Worm (Caenorhabditis elegans) whole organism, young adult: ENCODE results near the gene Y51H7C.1.
"Not testable (repeated sequence)": the region's sequence is repeated elsewhere in the genome, so short reads cannot be mapped to it uniquely, and the experiment has no call there.

Experiments used
- D2030.7 ChIP-seq: fragments of 200-800 bp; sonication (Bioruptor generic); IDR thresholded peaks from 2 replicates; pipeline ENCODE4 v1.3.6; 2022; ENCODE audit warnings: missing genetic modification reagents, missing genetic modification characterization, missing compliant biosample characterization
- F33H1.4 ChIP-seq: fragments of 200-800 bp; sonication (Bioruptor generic); IDR thresholded peaks from 2 replicates; pipeline ENCODE4 v1.3.6; 2022; ENCODE audit warnings: missing genetic modification reagents, missing genetic modification characterization, missing compliant biosample characterization
- F37B4.10 ChIP-seq: fragments of 200-800 bp; sonication (Bioruptor generic); IDR thresholded peaks from 2 replicates; pipeline ENCODE4 v1.3.6; 2022; ENCODE audit warnings: missing genetic modification characterization, missing compliant biosample characterization
- F39B2.1 ChIP-seq: fragments of 200-800 bp; sonication (Bioruptor generic); IDR thresholded peaks from 2 replicates; pipeline ENCODE4 v1.3.6; 2022; ENCODE audit warnings: missing genetic modification reagents, missing genetic modification characterization, missing compliant biosample characterization
- F55B11.4 ChIP-seq: sonication (generic microtip); optimal IDR thresholded peaks from 2 replicates; lab custom pipeline; 2016; ENCODE audit warnings: missing compliant biosample characterization, missing genetic modification characterization, borderline replicate concordance; ENCODE audit not compliant: insufficient read depth
- K11D2.4 ChIP-seq: fragments of 200-800 bp; sonication (Bioruptor generic); IDR thresholded peaks from 2 replicates; pipeline ENCODE4 v1.3.6; 2022; ENCODE audit warnings: missing genetic modification reagents, missing genetic modification characterization, missing compliant biosample characterization
- Y53F4B.3 ChIP-seq: fragments of 200-800 bp; sonication (Bioruptor generic); IDR thresholded peaks from 2 replicates; pipeline ENCODE4 v1.3.6; 2022; ENCODE audit warnings: missing genetic modification reagents, missing genetic modification characterization, missing compliant biosample characterization
- Y56A3A.18 ChIP-seq: fragments of 200-800 bp; sonication (Bioruptor generic); IDR thresholded peaks from 2 replicates; pipeline ENCODE4 v1.3.6; 2022; ENCODE audit warnings: missing genetic modification reagents, missing genetic modification characterization, missing compliant biosample characterization
- Y67H2A.10 ChIP-seq: fragments of 200-800 bp; sonication (Bioruptor generic); conservative IDR thresholded peaks from 2 replicates; pipeline ENCODE4 v1.3.6; 2022; ENCODE audit warnings: missing genetic modification reagents, missing genetic modification characterization, missing compliant biosample characterization
- aptf-2 ChIP-seq: fragments of 200-800 bp; sonication (Bioruptor generic); conservative IDR thresholded peaks from 2 replicates; pipeline ENCODE4 v1.3.6; 2022; ENCODE audit warnings: missing genetic modification reagents, missing genetic modification characterization, missing compliant biosample characterization
- atf-7 ChIP-seq: sonication (generic microtip); optimal IDR thresholded peaks from 2 replicates; lab custom pipeline; 2017; ENCODE audit warnings: mild to moderate bottlenecking, missing genetic modification characterization, missing compliant biosample characterization
- attf-6 ChIP-seq: fragments of 200-800 bp; sonication (Bioruptor generic); IDR thresholded peaks from 2 replicates; pipeline ENCODE4 v1.3.6; 2022; ENCODE audit warnings: missing genetic modification reagents, missing genetic modification characterization, missing compliant biosample characterization
- bed-1 ChIP-seq: fragments of 200-800 bp; sonication (Bioruptor generic); IDR thresholded peaks from 2 replicates; pipeline ENCODE4 v1.3.6; 2022; ENCODE audit warnings: missing genetic modification reagents, missing genetic modification characterization, missing compliant biosample characterization
- cebp-1 ChIP-seq, 2 experiments: fragments of 200-800 bp in 1 of 2; sonication (Bioruptor generic) in 1 of 2; sonication (generic microtip) in 1 of 2; IDR thresholded peaks in 1 of 2; optimal IDR thresholded peaks in 1 of 2; 2 replicates each; pipeline versions ENCODE4 v1.3.6 to Lab custom; 2017 to 2022; ENCODE audit warnings: missing compliant biosample characterization in 2 of 2, missing genetic modification characterization in 2 of 2, mild to moderate bottlenecking in 1 of 2, missing genetic modification reagents in 1 of 2, moderate library complexity in 1 of 2
- cebp-2 ChIP-seq: fragments of 200-800 bp; sonication (Bioruptor generic); IDR thresholded peaks from 2 replicates; pipeline ENCODE4 v1.3.6; 2022; ENCODE audit warnings: missing genetic modification characterization, missing compliant biosample characterization
- ceh-100 ChIP-seq: fragments of 200-800 bp; sonication (Bioruptor generic); IDR thresholded peaks from 2 replicates; pipeline ENCODE4 v1.3.6; 2022; ENCODE audit warnings: missing genetic modification reagents, missing genetic modification characterization, missing compliant biosample characterization
- egrh-3 ChIP-seq: fragments of 200-800 bp; sonication (Bioruptor generic); IDR thresholded peaks from 2 replicates; pipeline ENCODE4 v1.3.6; 2022; ENCODE audit warnings: missing genetic modification reagents, missing genetic modification characterization, missing compliant biosample characterization
- hsf-1 ChIP-seq: fragments of 200-800 bp; sonication (Bioruptor generic); IDR thresholded peaks from 2 replicates; pipeline ENCODE4 v1.3.6; 2022; ENCODE audit warnings: missing genetic modification reagents, missing genetic modification characterization, missing compliant biosample characterization
- lag-1 ChIP-seq: fragments of 200-800 bp; sonication (Bioruptor generic); IDR thresholded peaks from 2 replicates; pipeline ENCODE4 v1.3.6; 2022; ENCODE audit warnings: missing genetic modification reagents, missing genetic modification characterization, missing compliant biosample characterization
- let-526 ChIP-seq: fragments of 200-800 bp; sonication (Bioruptor generic); IDR thresholded peaks from 2 replicates; pipeline ENCODE4 v1.3.6; 2022; ENCODE audit warnings: missing genetic modification reagents, missing genetic modification characterization, missing compliant biosample characterization
- madf-3 ChIP-seq: fragments of 200-800 bp; sonication (Bioruptor generic); IDR thresholded peaks from 2 replicates; pipeline ENCODE4 v1.3.6; 2022; ENCODE audit warnings: missing genetic modification reagents, missing genetic modification characterization, missing compliant biosample characterization
- madf-8 ChIP-seq: fragments of 200-800 bp; sonication (Bioruptor generic); conservative IDR thresholded peaks from 2 replicates; pipeline ENCODE4 v1.3.6; 2022; ENCODE audit warnings: missing genetic modification reagents, missing genetic modification characterization, missing compliant biosample characterization
- nfya-2 ChIP-seq: fragments of 200-800 bp; sonication (Bioruptor generic); IDR thresholded peaks from 2 replicates; pipeline ENCODE4 v1.3.6; 2022; ENCODE audit warnings: missing genetic modification reagents, missing genetic modification characterization, missing compliant biosample characterization
- nfyb-1 ChIP-seq: fragments of 200-800 bp; sonication (Bioruptor generic); IDR thresholded peaks from 2 replicates; pipeline ENCODE4 v1.3.6; 2022; ENCODE audit warnings: missing genetic modification reagents, missing genetic modification characterization, missing compliant biosample characterization
- sea-2 ChIP-seq: fragments of 200-800 bp; sonication (Bioruptor generic); IDR thresholded peaks from 2 replicates; pipeline ENCODE4 v1.3.6; 2022; ENCODE audit warnings: missing genetic modification characterization, missing compliant biosample characterization
- somi-1 ChIP-seq: fragments of 200-800 bp; sonication (Bioruptor generic); optimal IDR thresholded peaks from 2 replicates; lab custom pipeline; 2018; ENCODE audit warnings: mild to moderate bottlenecking, missing genetic modification characterization, missing compliant biosample characterization
- ztf-18 ChIP-seq: sonication (generic microtip); optimal IDR thresholded peaks from 2 replicates; lab custom pipeline; 2016; ENCODE audit warnings: missing genotype, mild to moderate bottlenecking, missing genetic modification characterization, missing compliant biosample characterization
- ztf-25 ChIP-seq: fragments of 200-800 bp; sonication (Bioruptor generic); IDR thresholded peaks from 2 replicates; pipeline ENCODE4 v1.3.6; 2022; ENCODE audit warnings: missing genetic modification reagents, missing genetic modification characterization, missing compliant biosample characterization
- ztf-26 ChIP-seq: sonication (generic microtip); optimal IDR thresholded peaks from 2 replicates; lab custom pipeline; 2017; ENCODE audit warnings: missing genetic modification characterization, missing compliant biosample characterization
- ztf-28 ChIP-seq: fragments of 200-800 bp; sonication (Bioruptor generic); IDR thresholded peaks from 2 replicates; pipeline ENCODE4 v1.3.6; 2022; ENCODE audit warnings: missing genetic modification reagents, missing genetic modification characterization, missing compliant biosample characterization
- ztf-6 ChIP-seq: fragments of 200-800 bp; sonication (Bioruptor generic); IDR thresholded peaks from 2 replicates; pipeline ENCODE4 v1.3.6; 2022; ENCODE audit warnings: missing genetic modification reagents, missing genetic modification characterization, missing compliant biosample characterization

Y51H7C.1 gene

ce11 chrII:1444911-1445310 lies 22.6 kb upstream of the Y51H7C.1 start, which contains the start of gene scl-17:
TSS of gene scl-17 (plus strand) at chrII:1445211.
- TF ChIP-seq ztf-26 (tag; lab: Kevin White, UChicago) (no peak), somi-1 (no peak), F55B11.4 (tag; lab: Kevin White, UChicago) (no peak), ztf-18 (tag; lab: Kevin White, UChicago) (no peak), atf-7 (tag; lab: Kevin White, UChicago) (no peak)

- TF ChIP-seq aptf-2 (GFP tag; lab: Robert Waterston, UW): peak; percentile 90
- TF ChIP-seq, all 124 proteins: peak for 1; not testable (repeated sequence) for 123
Observed at ce11 chrII:1446696-1447293, 20.7 kb upstream of the Y51H7C.1 start, which contains the start of gene Y51H7C.12. TSS of gene Y51H7C.12 (minus strand) at chrII:1446746.

ce11 chrII:1451975-1452374 lies 15.6 kb upstream of the Y51H7C.1 start:
- 0 out of 2 replicates have a peak, but pooled peaks have one; percentile 30 for TF ChIP-seq cebp-1 (GFP tag; IDR thresholded peaks at IDR 0.05; lab: Robert Waterston, UW)
- not testable (repeated sequence) for TF ChIP-seq cebp-1 (tag; optimal IDR thresholded peaks at IDR 0.05; lab: Kevin White, UChicago)
- TF ChIP-seq Y53F4B.3 (GFP tag; lab: Robert Waterston, UW): peak; percentile 25; the same call in 1 of the 2 replicates
- 0 out of 2 replicates have a peak, but pooled peaks have one; percentile 38 for TF ChIP-seq Y67H2A.10
- 0 out of 2 replicates have a peak, but pooled peaks have one; percentile 5 for TF ChIP-seq madf-8
- TF ChIP-seq bed-1: peak; percentile 92
- peak; percentile 61; the same call in 1 of the 2 replicates for TF ChIP-seq Y56A3A.18
- TF ChIP-seq F33H1.4 (GFP tag; lab: Robert Waterston, UW): 0 out of 2 replicates have a peak, but pooled peaks have one; percentile 25
- TF ChIP-seq let-526 (GFP tag; lab: Robert Waterston, UW): 0 out of 2 replicates have a peak, but pooled peaks have one; percentile 24
- TF ChIP-seq hsf-1: peak; percentile 31; the same call in 1 of the 2 replicates
- TF ChIP-seq D2030.7 (GFP tag; lab: Robert Waterston, UW): 0 out of 2 replicates have a peak, but pooled peaks have one; percentile 14
- TF ChIP-seq attf-6 (GFP tag; lab: Robert Waterston, UW): 0 out of 2 replicates have a peak, but pooled peaks have one; percentile 26

- TF ChIP-seq nfya-2 (peak; percentile 52; the same call in 1 of the 2 replicates), sea-2 (0 out of 2 replicates have a peak, but pooled peaks have one; percentile 24), ztf-25 (GFP tag; lab: Robert Waterston, UW) (0 out of 2 replicates have a peak, but pooled peaks have one; percentile 26)
Observed at ce11 chrII:1453209-1453608, 14.3 kb upstream of the Y51H7C.1 start.

ce11 chrII:1453707-1454106 lies 13.8 kb upstream of the Y51H7C.1 start:
- TF ChIP-seq ztf-28 (peak; percentile 54; the same call in 1 of the 2 replicates), cebp-2 (GFP tag; lab: Robert Waterston, UW) (peak; percentile 35; the same call in 1 of the 2 replicates), F39B2.1 (GFP tag; lab: Robert Waterston, UW) (0 out of 2 replicates have a peak, but pooled peaks have one; percentile 11), sea-2 (peak; percentile 62; the same call in 1 of the 2 replicates)

ce11 chrII:1454379-1454778 lies 13.1 kb upstream of the Y51H7C.1 start:
- TF ChIP-seq cebp-2 (GFP tag; lab: Robert Waterston, UW): 0 out of 2 replicates have a peak, but pooled peaks have one; percentile 53
- TF ChIP-seq egrh-3 (GFP tag; lab: Robert Waterston, UW): 0 out of 2 replicates have a peak, but pooled peaks have one; percentile 19

ce11 chrII:1457784-1458183 lies 9.7 kb upstream of the Y51H7C.1 start:
- TF ChIP-seq hsf-1: peak; percentile 40; the same call in 1 of the 2 replicates
- TF ChIP-seq ceh-100 (GFP tag; lab: Robert Waterston, UW): 0 out of 2 replicates have a peak, but pooled peaks have one; percentile 20
- peak; percentile 30; the same call in 1 of the 2 replicates for TF ChIP-seq nfya-2
- TF ChIP-seq egrh-3 (GFP tag; lab: Robert Waterston, UW): peak; percentile 48; the same call in 1 of the 2 replicates
- 0 out of 2 replicates have a peak, but pooled peaks have one; percentile 12 for TF ChIP-seq lag-1 (GFP tag; lab: Robert Waterston, UW)
- TF ChIP-seq madf-3 (GFP tag; lab: Robert Waterston, UW): peak; percentile 73; the same call in 1 of the 2 replicates
- 0 out of 2 replicates have a peak, but pooled peaks have one; percentile 85 for TF ChIP-seq bed-1
- TF ChIP-seq F37B4.10: 0 out of 2 replicates have a peak, but pooled peaks have one; percentile 79
- 0 out of 2 replicates have a peak, but pooled peaks have one; percentile 18 for TF ChIP-seq nfyb-1 (GFP tag; lab: Robert Waterston, UW)
- TF ChIP-seq sea-2: 0 out of 2 replicates have a peak, but pooled peaks have one; percentile 63
- 0 out of 2 replicates have a peak, but pooled peaks have one; percentile 31 for TF ChIP-seq ztf-25 (GFP tag; lab: Robert Waterston, UW)
- 0 out of 2 replicates have a peak, but pooled peaks have one; percentile 23 for TF ChIP-seq Y67H2A.10
- TF ChIP-seq ztf-6: peak; percentile 68; the same call in 1 of the 2 replicates
- TF ChIP-seq K11D2.4 (GFP tag; lab: Robert Waterston, UW): 0 out of 2 replicates have a peak, but pooled peaks have one; percentile 30
